Worm (Caenorhabditis elegans) whole organism, L4/young adult: ENCODE results near the gene twk-12.

Experiments
- W03F9.2 ChIP-seq: fragments of 150-350 bp; optimal IDR thresholded peaks from 2 replicates; lab custom pipeline; 2014; ENCODE audit warnings: missing biosample characterization, missing genetic modification characterization
- dao-5 ChIP-seq: sonication (generic microtip); optimal IDR thresholded peaks from 2 replicates; lab custom pipeline; 2016; ENCODE audit warnings: missing genotype, missing genetic modification characterization, moderate library complexity, missing compliant biosample characterization
- him-1 ChIP-seq: sonication (generic microtip); optimal IDR thresholded peaks from 2 replicates; lab custom pipeline; 2016; ENCODE audit warnings: missing genotype, missing genetic modification reagents, missing genetic modification characterization, missing compliant biosample characterization

twk-12 gene

DNA sequence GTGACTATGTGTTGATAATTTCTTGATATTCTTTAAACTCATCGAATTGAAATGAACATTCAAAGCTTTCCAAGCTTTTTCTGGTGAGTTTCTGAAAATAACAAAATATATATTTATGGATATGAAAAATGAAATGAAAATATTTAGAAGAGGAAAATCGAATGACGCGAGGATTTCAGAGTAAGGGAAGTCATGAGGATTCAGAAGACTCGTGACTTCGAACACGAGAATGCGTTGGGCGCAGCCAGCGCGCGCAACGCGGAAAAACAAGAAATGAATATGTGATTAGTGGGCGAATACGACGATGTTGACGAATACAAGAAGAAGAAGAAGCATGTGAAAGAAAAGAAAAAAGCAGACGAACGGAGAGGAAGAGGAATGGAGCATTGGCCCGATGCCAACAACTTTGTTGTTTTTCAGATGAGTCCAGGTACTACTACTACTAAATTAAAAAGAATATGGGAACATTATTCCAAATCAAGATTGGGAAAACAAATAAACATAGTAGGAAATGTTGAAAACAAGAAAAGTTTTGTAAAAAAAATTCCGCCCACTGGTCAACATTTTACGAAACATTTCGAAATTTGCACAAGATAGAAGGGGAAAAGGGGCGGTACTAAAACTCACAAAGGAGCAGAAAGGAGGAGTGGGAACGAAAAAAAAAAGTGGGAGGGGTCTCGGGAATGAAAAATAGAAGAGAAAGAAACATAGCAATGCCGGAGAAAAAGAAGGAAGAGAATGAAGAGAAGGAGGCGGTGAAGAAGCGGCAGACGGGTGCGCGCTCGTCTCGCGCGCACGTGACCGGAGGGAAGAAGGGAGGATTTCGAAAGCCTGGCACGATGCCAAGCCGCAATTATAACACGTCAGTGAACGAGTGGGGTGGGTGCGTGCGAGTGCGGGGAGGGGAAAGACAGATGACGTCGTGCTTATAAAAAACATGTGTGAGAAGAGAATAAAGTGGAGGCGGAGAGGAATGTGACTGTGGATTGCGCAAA, 48.1 kb downstream of the twk-12 start:
- TF ChIP-seq dao-5 (tag; lab: Kevin White, UChicago) (no peak), W03F9.2 (tag; lab: Kevin White, UChicago) (peak; percentile 40), him-1 (tag; lab: Kevin White, UChicago) (peak; percentile 91)

DNA sequence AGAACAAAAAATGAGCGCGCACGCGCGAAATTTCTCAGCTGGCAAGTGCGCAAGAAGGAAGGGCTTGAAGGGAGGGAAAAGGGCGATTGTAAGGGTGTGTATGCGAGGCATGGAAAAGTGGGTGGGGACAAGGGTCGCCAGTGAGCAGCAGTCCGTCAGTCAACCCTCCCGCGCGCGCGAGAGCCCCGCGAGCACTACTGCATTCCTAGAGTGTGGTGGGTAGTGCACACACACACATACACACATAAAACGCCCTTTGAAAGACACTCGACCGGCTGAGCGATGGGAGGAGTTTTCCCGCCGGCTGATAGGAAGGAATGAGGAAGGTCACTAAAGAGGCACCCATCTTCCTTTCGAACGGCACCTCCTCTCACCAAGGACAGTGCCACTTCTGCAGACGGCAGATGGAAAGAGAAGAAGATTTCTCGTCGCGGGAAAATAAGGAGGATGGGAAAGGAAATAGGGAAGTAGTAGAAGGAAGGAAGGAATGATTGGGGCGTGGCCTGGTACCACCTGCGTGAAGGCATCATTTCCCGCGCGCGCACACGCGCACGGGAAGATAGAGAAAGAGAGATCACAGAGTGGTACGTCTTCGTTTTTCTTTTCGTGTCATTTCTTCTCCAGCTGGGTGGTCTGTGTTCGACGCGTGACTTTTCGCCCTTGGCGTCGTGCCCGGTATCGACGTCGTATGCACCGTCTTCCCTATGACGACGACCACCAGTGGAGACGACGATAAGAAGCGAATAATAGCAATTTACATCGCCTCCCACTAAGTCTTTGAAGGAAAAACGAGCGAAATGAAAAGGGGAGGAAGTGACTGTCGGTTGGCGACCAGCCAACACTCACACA, 49.7 kb downstream of the twk-12 start:
- no peak for TF ChIP-seq him-1 (tag; lab: Kevin White, UChicago)
- TF ChIP-seq dao-5 (tag; lab: Kevin White, UChicago) = no peak
- TF ChIP-seq W03F9.2 (tag; lab: Kevin White, UChicago) = no peak

DNA sequence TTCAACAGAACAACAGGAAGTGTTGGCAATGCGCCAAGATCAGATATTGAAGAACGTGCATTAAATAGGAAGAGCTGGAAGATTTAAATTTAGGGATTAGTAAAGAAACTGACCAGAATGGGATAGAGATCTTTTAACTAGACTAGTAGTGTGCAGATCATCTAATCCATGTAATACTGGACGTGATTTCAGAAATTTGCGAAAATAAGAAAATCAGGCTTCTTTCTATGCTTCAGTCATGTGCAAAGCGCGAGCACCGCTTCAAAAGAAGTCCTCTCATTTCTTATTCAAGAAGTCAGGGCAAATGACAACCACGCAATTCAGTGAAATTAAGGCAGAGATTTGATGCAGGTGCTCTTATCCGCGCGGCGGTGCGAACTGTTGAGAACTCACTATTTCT, 50.7 kb downstream of the twk-12 start:
- TF ChIP-seq dao-5 (tag; lab: Kevin White, UChicago) (no peak), him-1 (tag; lab: Kevin White, UChicago) (no peak), W03F9.2 (tag; lab: Kevin White, UChicago) (no peak)

DNA sequence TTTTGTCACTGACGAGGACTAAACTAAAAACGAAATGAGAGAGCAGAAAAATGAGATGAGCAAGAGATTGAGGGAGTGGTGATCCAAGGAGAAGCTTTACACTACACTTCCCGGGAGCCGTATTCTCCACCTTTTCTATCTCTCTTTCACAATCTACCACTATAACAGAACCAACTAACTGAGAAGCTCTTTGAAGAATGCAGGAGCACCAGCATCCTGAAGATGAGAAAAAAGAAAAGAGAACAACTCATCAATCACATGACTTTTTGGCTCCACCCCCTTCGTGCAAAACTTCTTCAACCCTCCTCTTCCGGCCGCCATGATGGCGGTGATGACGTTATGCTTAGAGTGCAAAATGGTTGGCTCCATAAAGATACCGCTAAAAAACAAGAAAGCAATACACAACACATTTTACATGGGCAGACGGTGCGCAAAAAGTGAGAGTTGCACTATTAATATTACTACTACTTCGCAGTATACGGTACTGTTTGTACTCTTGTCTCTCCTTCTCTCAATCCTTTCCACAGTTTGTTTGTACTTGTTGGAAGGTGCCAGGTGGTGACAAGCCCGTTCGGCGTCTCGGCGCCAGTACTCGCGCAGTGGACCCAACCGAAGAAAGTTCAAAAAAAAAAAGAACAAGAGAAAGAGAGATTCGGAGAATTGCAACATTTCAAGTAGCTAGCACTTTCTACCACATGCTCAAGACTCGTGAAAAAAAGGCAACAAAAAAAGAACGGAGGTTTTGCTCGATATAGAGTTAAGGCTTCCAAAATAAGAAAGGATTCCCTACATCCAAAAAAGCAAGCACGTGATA, 51.8 kb downstream of the twk-12 start:
- TF ChIP-seq dao-5 (tag; lab: Kevin White, UChicago) = no peak
- no peak for TF ChIP-seq him-1 (tag; lab: Kevin White, UChicago)
- TF ChIP-seq W03F9.2 (tag; lab: Kevin White, UChicago) = no peak

DNA sequence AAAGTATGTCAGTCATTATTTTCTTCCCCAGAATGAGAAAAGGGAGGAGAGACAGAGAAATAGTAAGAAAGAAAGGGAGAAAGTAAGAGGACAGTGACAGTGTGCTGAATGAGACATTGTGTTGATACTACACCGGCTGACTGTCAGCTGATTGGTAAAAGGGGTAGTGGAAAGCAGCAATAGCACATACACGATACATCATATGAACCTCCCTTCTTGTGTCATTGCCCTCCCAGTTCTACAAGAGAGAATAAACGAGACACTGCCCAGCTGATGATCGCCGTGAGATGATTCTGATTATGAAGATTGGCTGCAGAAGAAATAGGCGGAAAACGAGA, 52.4 kb downstream of the twk-12 start:
- TF ChIP-seq him-1 (tag; lab: Kevin White, UChicago) (no peak), W03F9.2 (tag; lab: Kevin White, UChicago) (peak; percentile 11), dao-5 (tag; lab: Kevin White, UChicago) (no peak)

DNA sequence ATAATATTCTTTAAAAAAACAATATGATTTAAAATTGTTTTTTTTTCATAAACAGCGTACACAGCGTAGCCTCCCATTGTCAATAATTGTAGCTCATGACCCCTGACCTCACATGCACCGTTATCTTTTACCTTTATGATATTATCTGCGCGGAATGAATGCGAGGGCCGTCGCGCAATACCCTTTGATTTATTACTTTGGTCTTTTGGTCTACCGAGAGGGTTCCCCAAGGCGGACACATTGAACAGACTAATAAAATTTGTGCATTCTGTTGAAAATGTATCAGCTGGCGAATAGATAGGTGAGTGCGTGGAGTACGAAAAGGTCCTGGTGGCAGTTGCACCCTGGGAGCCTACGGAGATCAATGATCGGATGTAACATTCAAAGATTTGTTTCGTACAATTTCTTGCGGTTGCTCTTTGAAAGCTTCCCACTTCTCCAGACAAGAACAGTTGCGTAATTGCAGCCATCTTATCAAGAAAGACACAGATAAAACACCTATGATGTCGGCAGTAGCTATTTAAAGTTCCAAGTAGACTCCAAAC, 53.0 kb downstream of the twk-12 start:
- TF ChIP-seq W03F9.2 (tag; lab: Kevin White, UChicago) (no peak), dao-5 (tag; lab: Kevin White, UChicago) (no peak), him-1 (tag; lab: Kevin White, UChicago) (no peak)
